Worm (Caenorhabditis elegans) whole organism, L1 larva: ENCODE results near the gene C47E12.10.
A peak's percentile ranks its signal among the peaks of the same experiment; 100 is the strongest.

Experiments used
- C04F5.9 ChIP-seq: sonication (generic microtip); optimal IDR thresholded peaks from 2 replicates; lab custom pipeline; 2016; ENCODE audit warnings: missing genetic modification characterization, missing compliant biosample characterization
- C16A3.4 ChIP-seq: fragments of 150-350 bp; optimal IDR thresholded peaks from 2 replicates; lab custom pipeline; 2014; ENCODE audit warnings: missing biosample characterization, missing genetic modification characterization
- F16B12.6 ChIP-seq: fragments of 150-350 bp; optimal IDR thresholded peaks from 2 replicates; lab custom pipeline; 2014; ENCODE audit warnings: missing biosample characterization, missing genetic modification characterization
- blmp-1 ChIP-seq: fragments of 150-350 bp; optimal IDR thresholded peaks from 2 replicates; lab custom pipeline; 2014; ENCODE audit warnings: missing biosample characterization, missing genetic modification characterization
- ceh-8 ChIP-seq: fragments of 200-800 bp; sonication (Bioruptor generic); optimal IDR thresholded peaks from 2 replicates; lab custom pipeline; 2018; ENCODE audit warnings: mild to moderate bottlenecking, missing genetic modification characterization, moderate library complexity, missing compliant biosample characterization
- ceh-82 ChIP-seq, 3 experiments: fragments of 150-350 bp in 1 of 3; sonication (generic microtip) in 2 of 3; optimal IDR thresholded peaks; 2 replicates each; lab custom pipeline; 2014 to 2017; ENCODE audit warnings: missing biosample characterization in 3 of 3, missing genetic modification characterization in 3 of 3
- ceh-90 ChIP-seq: sonication (generic microtip); optimal IDR thresholded peaks from 2 replicates; lab custom pipeline; 2016; ENCODE audit warnings: missing genetic modification characterization, missing compliant biosample characterization
- dpl-1 ChIP-seq, 3 experiments: fragments of 150-350 bp in 2 of 3; sonication (generic microtip) in 1 of 3; optimal IDR thresholded peaks; 2 replicates each; lab custom pipeline; 2014 to 2017; ENCODE audit warnings: missing biosample characterization in 3 of 3, missing genetic modification characterization in 3 of 3, missing genetic modification reagents in 3 of 3
- dsc-1 ChIP-seq: sonication (generic microtip); optimal IDR thresholded peaks from 2 replicates; lab custom pipeline; 2016; ENCODE audit warnings: mild to moderate bottlenecking, missing genetic modification characterization, missing compliant biosample characterization
- efl-1 ChIP-seq, 4 experiments: fragments of 150-350 bp; optimal IDR thresholded peaks in 3 of 4; peaks in 1 of 4; 1 replicate in 1 of 4; 2 replicates in 3 of 4; lab custom pipeline; 2014; ENCODE audit warnings: missing biosample characterization in 2 of 4, missing genetic modification characterization in 2 of 4, missing genetic modification reagents in 2 of 4
- egl-13 ChIP-seq: sonication (generic microtip); optimal IDR thresholded peaks from 2 replicates; lab custom pipeline; 2016; ENCODE audit warnings: missing genotype, missing genetic modification reagents, missing genetic modification characterization, missing compliant biosample characterization
- elt-3 ChIP-seq, 6 experiments: fragments of 150-350 bp in 1 of 6; sonication (generic microtip); optimal IDR thresholded peaks; 2 replicates each; lab custom pipeline; 2017 to 2018; ENCODE audit warnings: missing biosample characterization in 6 of 6, missing genetic modification characterization in 6 of 6, inconsistent platforms in 1 of 6
- fkh-10 ChIP-seq: sonication (generic microtip); optimal IDR thresholded peaks from 2 replicates; lab custom pipeline; 2017; ENCODE audit warnings: missing biosample characterization, missing genetic modification reagents, missing genetic modification characterization
- isw-1 ChIP-seq: fragments of 200-800 bp; sonication (Bioruptor generic); IDR thresholded peaks from 2 replicates; pipeline ENCODE4 v1.3.6; 2022; ENCODE audit warnings: missing genetic modification characterization, missing compliant biosample characterization
- jun-1 ChIP-seq: fragments of 150-350 bp; optimal IDR thresholded peaks from 2 replicates; lab custom pipeline; 2014; ENCODE audit warnings: missing biosample characterization, missing genetic modification reagents, missing genetic modification characterization
- lin-14 ChIP-seq: fragments of 200-800 bp; sonication (Bioruptor generic); optimal IDR thresholded peaks from 2 replicates; lab custom pipeline; 2018; ENCODE audit warnings: mild to moderate bottlenecking, missing genetic modification characterization, moderate library complexity, missing compliant biosample characterization
- lin-35 ChIP-seq, 2 experiments: fragments of 150-350 bp; optimal IDR thresholded peaks; 2 replicates each; lab custom pipeline; 2014; ENCODE audit warnings: missing biosample characterization in 2 of 2, missing genetic modification characterization in 2 of 2, missing genetic modification reagents in 2 of 2
- lin-39 ChIP-seq: fragments of 150-350 bp; optimal IDR thresholded peaks from 2 replicates; lab custom pipeline; 2014; ENCODE audit warnings: missing biosample characterization, missing genetic modification reagents, missing genetic modification characterization
- lir-3 ChIP-seq: sonication (generic microtip); optimal IDR thresholded peaks from 2 replicates; lab custom pipeline; 2016; ENCODE audit warnings: mild to moderate bottlenecking, missing genetic modification characterization, moderate library complexity, missing compliant biosample characterization; ENCODE audit not compliant: poor library complexity
- mab-9 ChIP-seq: fragments of 200-800 bp; sonication (Bioruptor generic); IDR thresholded peaks from 2 replicates; pipeline ENCODE4 v1.3.6; 2022; ENCODE audit warnings: missing genetic modification reagents, missing genetic modification characterization, missing compliant biosample characterization
- mdl-1 ChIP-seq, 2 experiments: fragments of 150-350 bp; optimal IDR thresholded peaks; 2 replicates each; lab custom pipeline; 2014 to 2017; ENCODE audit warnings: missing biosample characterization in 2 of 2, missing genetic modification characterization in 2 of 2, inconsistent platforms in 1 of 2
- mef-2 ChIP-seq: fragments of 150-350 bp; optimal IDR thresholded peaks from 2 replicates; lab custom pipeline; 2014; ENCODE audit warnings: missing biosample characterization, missing genetic modification characterization
- mep-1 ChIP-seq: fragments of 150-350 bp; optimal IDR thresholded peaks from 2 replicates; lab custom pipeline; 2014; ENCODE audit warnings: missing biosample characterization, missing genetic modification characterization
- nhr-12 ChIP-seq: sonication (generic microtip); optimal IDR thresholded peaks from 2 replicates; lab custom pipeline; 2017; ENCODE audit warnings: missing biosample characterization, missing genetic modification characterization
- nhr-19 ChIP-seq: fragments of 200-800 bp; sonication (Bioruptor generic); conservative IDR thresholded peaks from 2 replicates; pipeline ENCODE4 v1.3.6; 2022; ENCODE audit warnings: missing genetic modification characterization, missing compliant biosample characterization
- nhr-20 ChIP-seq: sonication (generic microtip); optimal IDR thresholded peaks from 2 replicates; lab custom pipeline; 2016; ENCODE audit warnings: mild to moderate bottlenecking, missing genetic modification characterization, missing compliant biosample characterization
- nhr-237 ChIP-seq: fragments of 150-350 bp; optimal IDR thresholded peaks from 2 replicates; lab custom pipeline; 2014; ENCODE audit warnings: missing biosample characterization, missing genetic modification characterization
- nhr-47 ChIP-seq: sonication (generic microtip); optimal IDR thresholded peaks from 2 replicates; lab custom pipeline; 2016; ENCODE audit warnings: mild to moderate bottlenecking, missing genetic modification characterization, moderate library complexity, missing compliant biosample characterization
- nhr-71 ChIP-seq: sonication (generic microtip); optimal IDR thresholded peaks from 2 replicates; lab custom pipeline; 2016; ENCODE audit warnings: mild to moderate bottlenecking, missing genetic modification characterization, moderate library complexity, missing compliant biosample characterization
- nhr-76 ChIP-seq: sonication (generic microtip); optimal IDR thresholded peaks from 2 replicates; lab custom pipeline; 2017; ENCODE audit warnings: missing biosample characterization, missing genetic modification characterization
- nhr-77 ChIP-seq: fragments of 150-350 bp; optimal IDR thresholded peaks from 2 replicates; lab custom pipeline; 2014; ENCODE audit warnings: missing biosample characterization, missing genetic modification characterization
- pag-3 ChIP-seq: sonication (generic microtip); optimal IDR thresholded peaks from 2 replicates; lab custom pipeline; 2017; ENCODE audit warnings: missing genetic modification characterization, mild to moderate bottlenecking, missing compliant biosample characterization, antibody characterized with exemption, borderline replicate concordance; ENCODE audit not compliant: insufficient read depth
- pqm-1 ChIP-seq: sonication (generic microtip); optimal IDR thresholded peaks from 3 replicates; lab custom pipeline; 2017; ENCODE audit warnings: missing biosample characterization, missing genetic modification characterization
- rnt-1 ChIP-seq: sonication (generic microtip); optimal IDR thresholded peaks from 2 replicates; lab custom pipeline; 2016; ENCODE audit warnings: mild to moderate bottlenecking, missing genetic modification characterization, moderate library complexity, missing compliant biosample characterization
- snu-23 ChIP-seq: sonication (generic microtip); optimal IDR thresholded peaks from 2 replicates; lab custom pipeline; 2016; ENCODE audit warnings: missing genetic modification characterization, missing compliant biosample characterization
- sox-4 ChIP-seq: sonication (generic microtip); optimal IDR thresholded peaks from 2 replicates; lab custom pipeline; 2016; ENCODE audit warnings: missing genetic modification characterization, missing compliant biosample characterization
- swsn-7 ChIP-seq: sonication (generic microtip); optimal IDR thresholded peaks from 2 replicates; lab custom pipeline; 2016; ENCODE audit warnings: missing genetic modification characterization, missing compliant biosample characterization
- tbx-2 ChIP-seq: sonication (generic microtip); optimal IDR thresholded peaks from 2 replicates; lab custom pipeline; 2016; ENCODE audit warnings: missing genetic modification characterization, missing compliant biosample characterization
- tlp-1 ChIP-seq: fragments of 150-350 bp; optimal IDR thresholded peaks from 2 replicates; lab custom pipeline; 2014; ENCODE audit warnings: missing biosample characterization, missing genetic modification characterization
- unc-130 ChIP-seq: fragments of 150-350 bp; optimal IDR thresholded peaks from 2 replicates; lab custom pipeline; 2017; ENCODE audit warnings: missing biosample characterization, missing genetic modification characterization, inconsistent platforms
- unc-30 ChIP-seq: sonication (generic microtip); optimal IDR thresholded peaks from 2 replicates; lab custom pipeline; 2017; ENCODE audit warnings: missing biosample characterization, missing genetic modification characterization
- unc-98 ChIP-seq: fragments of 200-800 bp; sonication (Bioruptor generic); IDR thresholded peaks from 2 replicates; pipeline ENCODE4 v1.3.6; 2022; ENCODE audit warnings: missing genetic modification characterization, missing compliant biosample characterization
- vab-15 ChIP-seq: sonication (generic microtip); optimal IDR thresholded peaks from 2 replicates; lab custom pipeline; 2017; ENCODE audit warnings: missing genotype, mild to moderate bottlenecking, missing genetic modification characterization, missing compliant biosample characterization
- xbp-1 ChIP-seq: sonication (generic microtip); optimal IDR thresholded peaks from 2 replicates; lab custom pipeline; 2016; ENCODE audit warnings: missing genetic modification characterization, missing compliant biosample characterization
- zag-1 ChIP-seq: fragments of 150-350 bp; optimal IDR thresholded peaks from 2 replicates; lab custom pipeline; 2014; ENCODE audit warnings: missing biosample characterization, missing genetic modification characterization
- zip-4 ChIP-seq: fragments of 200-800 bp; sonication (Bioruptor generic); optimal IDR thresholded peaks from 2 replicates; lab custom pipeline; 2018; ENCODE audit warnings: mild to moderate bottlenecking, missing genetic modification characterization, moderate library complexity, missing compliant biosample characterization

C47E12.10 gene

DNA sequence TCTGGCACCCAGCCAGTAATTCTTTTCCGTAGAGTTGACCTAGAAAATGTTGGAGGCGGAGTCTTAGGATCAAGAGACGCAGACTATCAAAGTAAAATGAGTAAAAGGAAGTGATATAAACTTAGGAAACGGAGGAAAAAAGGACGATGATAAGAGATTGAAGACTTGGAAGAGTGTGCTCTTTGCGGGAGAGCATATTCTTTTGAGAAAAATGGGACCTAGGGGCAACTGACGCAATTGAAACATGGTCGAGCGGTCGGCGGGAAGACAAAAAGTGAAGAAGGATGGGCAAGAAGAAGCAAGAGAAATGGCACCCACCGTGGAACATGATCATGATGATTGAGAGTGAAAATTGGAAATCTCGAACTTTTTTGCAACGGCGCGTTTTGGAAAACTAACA, 24.6 kb upstream of the C47E12.10 start:
- TF ChIP-seq fkh-10 (GFP tag; lab: Kevin White, UChicago) (no peak), jun-1 (tag; lab: Kevin White, UChicago) (no peak), vab-15 (tag; lab: Kevin White, UChicago) (no peak), swsn-7 (tag; lab: Kevin White, UChicago) (no peak), lin-14 (GFP tag; lab: Kevin White, UChicago) (peak; percentile 73), nhr-77 (peak; percentile 35), sox-4 (tag; lab: Kevin White, UChicago) (no peak), lin-35 (GFP tag; optimal IDR thresholded peaks at IDR 0.05; lab: Kevin White, UChicago) (peak in 1 of 2 experiments; percentile 51), blmp-1 (tag; lab: Kevin White, UChicago) (no peak), tlp-1 (tag; lab: Kevin White, UChicago) (no peak), snu-23 (peak; percentile 39), dpl-1 (GFP tag; optimal IDR thresholded peaks at IDR 0.05; lab: Kevin White, UChicago) (peak; percentile 8 to 39 (median 12)), zag-1 (tag; lab: Kevin White, UChicago) (no peak), nhr-237 (tag; lab: Kevin White, UChicago) (no peak), mdl-1 (tag; optimal IDR thresholded peaks at IDR 0.05; lab: Kevin White, UChicago) (no peak), xbp-1 (tag; lab: Kevin White, UChicago) (no peak), nhr-47 (tag; lab: Kevin White, UChicago) (no peak), lir-3 (tag; lab: Kevin White, UChicago) (no peak), egl-13 (tag; lab: Kevin White, UChicago) (no peak), ceh-90 (tag; lab: Kevin White, UChicago) (no peak), ceh-82 (tag; optimal IDR thresholded peaks at IDR 0.05; lab: Kevin White, UChicago) (no peak), ceh-8 (GFP tag; lab: Kevin White, UChicago) (no peak), mab-9 (no peak), nhr-19 (peak; percentile 59), lin-39 (no peak), tbx-2 (peak; percentile 20), isw-1 (GFP tag; lab: Robert Waterston, UW) (no peak), rnt-1 (tag; lab: Kevin White, UChicago) (peak; percentile 60), nhr-71 (peak; percentile 66), F16B12.6 (tag; lab: Kevin White, UChicago) (no peak), unc-98 (GFP tag; lab: Robert Waterston, UW) (no peak), mef-2 (tag; lab: Kevin White, UChicago) (no peak), nhr-12 (no peak), C16A3.4 (tag; lab: Kevin White, UChicago) (no peak), zip-4 (no peak), nhr-76 (no peak), pqm-1 (tag; lab: Kevin White, UChicago) (no peak), unc-130 (no peak), dsc-1 (tag; lab: Kevin White, UChicago) (no peak), nhr-20 (tag; lab: Kevin White, UChicago) (peak; percentile 24), elt-3 (tag; optimal IDR thresholded peaks at IDR 0.05; lab: Kevin White, UChicago) (no peak), efl-1 (optimal IDR thresholded peaks at IDR 0.05; lab: Kevin White, UChicago) (peak; percentile 4 to 56), efl-1 (GFP tag; optimal IDR thresholded peaks at IDR 0.05 in 1 of 2; lab: Kevin White, UChicago) (peak in 1 of 2 experiments; percentile 52), C04F5.9 (no peak), mep-1 (tag; lab: Kevin White, UChicago) (peak; percentile 8), pag-3 (tag; lab: Kevin White, UChicago) (no peak), unc-30 (no peak)
